Fruit fly (Drosophila melanogaster): ENCODE measurements around the gene Arp2.
A peak's percentile ranks its signal among the peaks of the same experiment; 100 is the strongest.

DNA sequence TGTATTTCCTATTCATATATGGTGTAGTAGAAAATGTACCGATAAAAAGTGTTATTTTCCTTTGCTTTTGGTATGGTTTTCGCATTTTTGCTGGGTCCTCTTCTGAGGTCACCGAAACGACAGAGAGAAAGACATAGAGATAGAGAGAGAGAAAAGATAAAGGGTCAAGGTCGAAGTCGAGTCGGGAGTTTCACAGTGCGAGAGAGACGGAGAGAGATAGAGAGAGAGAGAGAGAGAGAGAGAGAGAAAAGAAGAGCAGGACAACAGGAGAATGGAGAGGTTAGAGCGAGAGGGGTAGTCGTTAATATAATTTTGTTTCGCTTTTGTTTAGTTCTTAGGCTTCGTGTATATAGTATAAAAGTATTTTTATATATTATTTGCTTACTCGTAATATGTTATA, 8.5 kb upstream of the Arp2 start:
- TF ChIP-seq CTCF (optimal IDR thresholded peaks at IDR 0.05): peak in 1 of 2 experiments; percentile 30
- TF ChIP-seq CG8478 (optimal IDR thresholded peaks at IDR 0.05): no peak
